Fruit fly (Drosophila melanogaster): ENCODE data around the gene Gr22b.

- no peak for TF ChIP-seq ovo (GFP tag; optimal IDR thresholded peaks at IDR 0.05)
- no peak for TF ChIP-seq CG7045 (GFP tag; optimal IDR thresholded peaks at IDR 0.05)
- TF ChIP-seq kay (GFP tag; ENCODE audit: borderline replicate concordance), result no peak
- TF ChIP-seq cic (GFP tag; optimal IDR thresholded peaks at IDR 0.05), result no peak
- TF ChIP-seq tj (GFP tag; optimal IDR thresholded peaks at IDR 0.05), result no peak
- no peak for TF ChIP-seq toe (GFP tag; optimal IDR thresholded peaks at IDR 0.05)
These were observed 33.3 kb upstream of the Gr22b start, which contains the start of gene CG31664 for dm6 chr2L:1826400-1826799.

Data from whole organism, adult.